Fruit fly (Drosophila melanogaster): ENCODE measurements around the gene CG11034.

The CG11034 gene

DNA sequence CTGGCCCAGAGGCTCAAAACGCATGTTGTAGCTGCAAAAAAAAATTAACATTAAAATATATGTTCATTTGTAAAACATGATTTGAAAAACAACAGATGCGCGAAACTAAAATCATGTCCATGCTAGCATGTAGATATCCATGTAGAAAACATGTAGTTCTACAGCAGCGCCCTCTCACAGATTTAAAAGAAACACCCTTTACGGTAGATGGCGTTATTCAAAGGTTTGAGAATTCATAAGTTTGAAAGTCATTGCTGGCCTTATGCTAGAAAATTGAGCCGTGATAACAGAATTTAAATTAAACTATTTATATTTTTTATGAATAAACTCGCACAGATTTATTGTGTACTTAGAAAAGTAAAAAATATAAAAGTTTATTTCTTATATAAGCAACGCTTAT, 34.0 kb upstream of the CG11034 start (continued):
- TF ChIP-seq CG5180 (GFP tag; optimal IDR thresholded peaks at IDR 0.05) (no peak), ERR (GFP tag; optimal IDR thresholded peaks at IDR 0.05) (no peak), CG31388 (GFP tag; optimal IDR thresholded peaks at IDR 0.05) (no peak), Sry-β (GFP tag; optimal IDR thresholded peaks at IDR 0.05) (no peak), wdn (GFP tag; IDR thresholded peaks at IDR 0.05) (no peak), abd-A (tag; optimal IDR thresholded peaks at IDR 0.05) (no peak), CG13775 (GFP tag; optimal IDR thresholded peaks at IDR 0.05) (no peak), da (GFP tag; optimal IDR thresholded peaks at IDR 0.05) (no peak), CG3065 (GFP tag; optimal IDR thresholded peaks at IDR 0.05) (peak; percentile 38), Fer1 (GFP tag; optimal IDR thresholded peaks at IDR 0.05) (no peak), Camta (GFP tag; optimal IDR thresholded peaks at IDR 0.05) (no peak), Aef1 (GFP tag; IDR thresholded peaks at IDR 0.05) (peak; percentile 43; the same call in 2 of the 3 replicates), CG7372 (GFP tag; IDR thresholded peaks at IDR 0.05) (no peak), CG32767 (GFP tag; IDR thresholded peaks at IDR 0.05) (no peak), CG17385 (GFP tag; optimal IDR thresholded peaks at IDR 0.05) (no peak), CG6175 (GFP tag; IDR thresholded peaks at IDR 0.05) (no peak), CG11695 (GFP tag; IDR thresholded peaks at IDR 0.05) (no peak), nom (GFP tag; optimal IDR thresholded peaks at IDR 0.05) (no peak), CG4617 (GFP tag; optimal IDR thresholded peaks at IDR 0.05; ENCODE audit: borderline replicate concordance) (no peak), crc (GFP tag; optimal IDR thresholded peaks at IDR 0.05) (no peak), Med (GFP tag) (peak; percentile 86), repo (GFP tag; optimal IDR thresholded peaks at IDR 0.05) (no peak), unc-4 (GFP tag; IDR thresholded peaks at IDR 0.05; ENCODE audit: partially characterized antibody) (no peak), Rx (GFP tag; IDR thresholded peaks at IDR 0.05) (peak; percentile 18; the same call in 1 of the 2 replicates), wek (GFP tag; optimal IDR thresholded peaks at IDR 0.05) (no peak), bbx (GFP tag; IDR thresholded peaks at IDR 0.05; ENCODE audit: partially characterized antibody) (peak; percentile 50), CG17612 (GFP tag; IDR thresholded peaks at IDR 0.05) (no peak), CG30020 (tag; optimal IDR thresholded peaks at IDR 0.05) (no peak), CG15269 (tag; optimal IDR thresholded peaks at IDR 0.05) (peak; percentile 1), lov (optimal IDR thresholded peaks at IDR 0.05) (no peak), lov (GFP tag; IDR thresholded peaks at IDR 0.05) (no peak), Atf-2 (GFP tag; optimal IDR thresholded peaks at IDR 0.05) (no peak), aop (GFP tag; IDR thresholded peaks at IDR 0.05) (no peak), gce (GFP tag; IDR thresholded peaks at IDR 0.05) (no peak), Spps (tag; optimal IDR thresholded peaks at IDR 0.05) (no peak), sr (GFP tag; IDR thresholded peaks at IDR 0.05) (no peak), dm (GFP tag; optimal IDR thresholded peaks at IDR 0.05) (no peak), gro (GFP tag; optimal IDR thresholded peaks at IDR 0.05) (no peak), CG8359 (GFP tag; optimal IDR thresholded peaks at IDR 0.05; ENCODE audit: borderline replicate concordance) (no peak), CG4424 (GFP tag; optimal IDR thresholded peaks at IDR 0.05) (peak; percentile 41), pita (GFP tag; optimal IDR thresholded peaks at IDR 0.05) (peak; percentile 20), cwo (GFP tag; optimal IDR thresholded peaks at IDR 0.05) (no peak), CG16815 (GFP tag; optimal IDR thresholded peaks at IDR 0.05) (no peak), CG8388 (GFP tag; optimal IDR thresholded peaks at IDR 0.05) (no peak), grn (GFP tag; optimal IDR thresholded peaks at IDR 0.05) (no peak), CG15011 (GFP tag; optimal IDR thresholded peaks at IDR 0.05) (no peak), CG2199 (GFP tag; IDR thresholded peaks at IDR 0.05) (no peak), Six4 (GFP tag; optimal IDR thresholded peaks at IDR 0.05) (no peak), Antp (GFP tag; optimal IDR thresholded peaks at IDR 0.05) (peak; percentile 46), NFAT (GFP tag; IDR thresholded peaks at IDR 0.05) (no peak; the same call in 1 of the 2 replicates), CG3847 (GFP tag; IDR thresholded peaks at IDR 0.05) (peak; percentile 53; the same call in 1 of the 2 replicates), Dbx (GFP tag; IDR thresholded peaks at IDR 0.05) (0 out of 3 replicates have a peak, but pooled peaks have one; percentile 34)

Data from whole organism, embryonic.